Worm (Caenorhabditis elegans): ENCODE data around the gene F54C9.11.

The F54C9.11 gene

DNA sequence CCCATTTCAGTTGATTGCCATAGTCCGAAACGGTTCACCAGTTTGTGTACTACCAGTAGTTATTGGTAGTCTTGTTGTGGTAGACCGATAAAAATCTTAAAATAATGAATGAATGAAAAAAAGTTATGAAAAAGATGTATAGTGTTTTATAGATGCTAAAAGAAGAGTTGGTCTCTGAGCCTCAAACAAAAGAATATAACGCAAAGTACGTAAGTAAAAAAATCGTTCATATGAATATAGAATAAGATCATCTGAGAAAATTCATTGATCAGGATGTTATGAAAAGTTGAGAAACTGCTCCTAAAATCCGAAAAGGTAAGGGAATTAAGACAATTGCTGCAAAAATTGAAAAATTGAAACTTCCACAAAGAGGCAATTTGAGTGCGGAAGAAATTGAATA is 32.6 kb upstream of the F54C9.11 start, which contains the start of gene chhy-1:
Gene chhy-1, minus strand, starts transcription at position 101 of the 400 bp plus-strand sequence.
- TF ChIP-seq tab-1 (GFP tag; IDR thresholded peaks at IDR 0.05) (no peak), flt-1 (GFP tag; IDR thresholded peaks at IDR 0.05) (no peak), ref-1 (GFP tag; conservative IDR thresholded peaks at IDR 0.05) (no peak), ztf-29 (GFP tag; IDR thresholded peaks at IDR 0.05) (no peak), T22C8.4 (GFP tag; IDR thresholded peaks at IDR 0.05) (no peak), klf-2 (GFP tag; conservative IDR thresholded peaks at IDR 0.05) (no peak), med-1 (GFP tag; optimal IDR thresholded peaks at IDR 0.05; ENCODE audit: insufficient read depth) (no peak), cog-1 (tag; optimal IDR thresholded peaks at IDR 0.05) (no peak), ztf-23 (GFP tag; IDR thresholded peaks at IDR 0.05) (no peak)

DNA sequence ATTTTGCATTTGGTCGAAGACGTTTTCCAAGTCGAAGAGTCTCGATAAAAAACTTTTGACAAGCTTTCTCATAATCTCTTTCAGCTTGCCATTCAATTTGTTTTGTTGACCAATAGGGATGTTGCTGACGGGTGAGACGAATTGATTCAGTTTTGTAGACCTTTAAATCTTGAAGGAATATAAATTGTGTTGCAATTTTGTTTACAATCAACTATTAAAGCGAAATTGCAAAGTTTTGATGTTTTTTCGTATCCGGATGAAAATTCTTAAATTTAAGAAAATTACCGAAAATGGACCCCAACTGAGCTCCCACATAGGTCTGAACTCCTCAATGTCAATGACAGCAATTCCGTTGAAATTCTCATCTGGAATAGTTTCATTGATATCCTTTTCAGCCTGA is 31.3 kb upstream of the F54C9.11 start:
- TF ChIP-seq ref-1 (GFP tag; conservative IDR thresholded peaks at IDR 0.05) (no peak), tab-1 (GFP tag; IDR thresholded peaks at IDR 0.05) (no peak), T22C8.4 (GFP tag; IDR thresholded peaks at IDR 0.05) (no peak), med-1 (GFP tag; optimal IDR thresholded peaks at IDR 0.05; ENCODE audit: insufficient read depth) (no peak), flt-1 (GFP tag; IDR thresholded peaks at IDR 0.05) (no peak), klf-2 (GFP tag; conservative IDR thresholded peaks at IDR 0.05) (no peak), ztf-29 (GFP tag; IDR thresholded peaks at IDR 0.05) (no peak), ztf-23 (GFP tag; IDR thresholded peaks at IDR 0.05) (no peak), cog-1 (tag; optimal IDR thresholded peaks at IDR 0.05) (no peak)

DNA sequence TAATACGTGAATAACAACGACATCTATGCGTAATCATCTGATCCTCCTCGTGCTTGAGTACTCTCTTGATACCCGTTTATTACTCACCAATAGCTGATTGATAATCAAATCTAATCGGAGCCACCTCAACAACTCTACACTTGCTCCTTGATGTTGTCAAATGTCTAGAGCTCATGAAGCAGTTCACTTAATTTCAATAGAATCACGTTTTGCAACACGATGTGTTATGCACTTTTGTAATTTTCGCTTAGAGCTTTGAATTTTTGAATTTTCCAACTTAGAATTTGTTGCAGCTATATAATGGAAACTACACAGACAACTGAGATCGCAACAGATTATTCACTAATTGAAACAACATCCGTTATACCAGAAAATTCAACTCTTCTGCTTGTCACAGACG is 27.6 kb upstream of the F54C9.11 start, which contains the start of gene T22C8.1:
Gene T22C8.1, plus strand, starts transcription at position 301 of the 400 bp plus-strand sequence.
- TF ChIP-seq tab-1 (GFP tag; IDR thresholded peaks at IDR 0.05) (no peak), T22C8.4 (GFP tag; IDR thresholded peaks at IDR 0.05) (no peak), ztf-29 (GFP tag; IDR thresholded peaks at IDR 0.05) (no peak), ref-1 (GFP tag; conservative IDR thresholded peaks at IDR 0.05) (no peak), med-1 (GFP tag; optimal IDR thresholded peaks at IDR 0.05; ENCODE audit: insufficient read depth) (no peak), klf-2 (GFP tag; conservative IDR thresholded peaks at IDR 0.05) (no peak), cog-1 (tag; optimal IDR thresholded peaks at IDR 0.05) (no peak), flt-1 (GFP tag; IDR thresholded peaks at IDR 0.05) (no peak), ztf-23 (GFP tag; IDR thresholded peaks at IDR 0.05) (no peak)

DNA sequence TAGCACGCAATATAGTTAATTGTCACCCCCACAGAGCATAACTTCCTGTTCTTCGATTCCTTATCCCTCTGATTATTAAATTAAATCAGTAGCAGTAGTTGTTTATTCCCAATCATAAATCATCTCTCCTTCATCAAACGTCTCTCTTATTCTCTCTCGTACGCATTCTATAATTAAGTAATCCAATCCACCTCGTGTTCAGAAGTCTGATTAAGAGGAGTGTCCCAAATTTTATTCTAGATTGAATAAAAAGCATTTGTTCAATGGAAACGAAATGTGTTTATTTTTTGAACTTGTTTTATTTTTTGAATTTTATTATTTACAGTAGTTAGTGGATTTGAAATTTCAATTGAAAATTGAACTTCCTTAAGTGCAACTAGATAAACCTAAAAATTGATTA is 26.4 kb upstream of the F54C9.11 start:
- TF ChIP-seq med-1 (GFP tag; optimal IDR thresholded peaks at IDR 0.05; ENCODE audit: insufficient read depth) (no peak), T22C8.4 (GFP tag; IDR thresholded peaks at IDR 0.05) (no peak), cog-1 (tag; optimal IDR thresholded peaks at IDR 0.05) (no peak), ztf-29 (GFP tag; IDR thresholded peaks at IDR 0.05) (no peak), flt-1 (GFP tag; IDR thresholded peaks at IDR 0.05) (no peak)

DNA sequence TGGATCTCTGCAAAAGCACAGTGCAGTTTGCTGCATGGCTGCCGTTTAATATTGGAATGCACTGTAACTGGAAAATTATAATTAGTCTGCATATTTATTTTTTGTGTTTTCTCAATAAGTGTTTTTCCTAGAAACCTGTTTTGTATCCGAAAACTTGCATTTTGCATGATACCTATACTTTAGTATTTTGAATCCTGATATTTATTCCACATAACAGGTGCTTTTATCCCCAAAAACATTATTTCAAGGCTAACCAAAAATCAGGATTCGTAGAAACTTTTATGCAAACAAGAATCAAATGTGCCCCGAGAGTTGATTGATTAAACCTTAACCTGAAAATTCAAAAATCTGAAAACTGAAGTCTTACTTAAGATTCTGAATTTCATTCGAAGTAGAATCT is 25.7 kb upstream of the F54C9.11 start:
- TF ChIP-seq T22C8.4 (GFP tag; IDR thresholded peaks at IDR 0.05) = no peak
- no peak for TF ChIP-seq klf-2 (GFP tag; conservative IDR thresholded peaks at IDR 0.05)
- no peak for TF ChIP-seq cog-1 (tag; optimal IDR thresholded peaks at IDR 0.05)
- TF ChIP-seq tab-1 (GFP tag; IDR thresholded peaks at IDR 0.05) = no peak
- TF ChIP-seq flt-1 (GFP tag; IDR thresholded peaks at IDR 0.05) = no peak
- TF ChIP-seq ztf-23 (GFP tag; IDR thresholded peaks at IDR 0.05) = no peak
- TF ChIP-seq ztf-29 (GFP tag; IDR thresholded peaks at IDR 0.05) = no peak
- no peak for TF ChIP-seq med-1 (GFP tag; optimal IDR thresholded peaks at IDR 0.05; ENCODE audit: insufficient read depth)
- no peak for TF ChIP-seq ref-1 (GFP tag; conservative IDR thresholded peaks at IDR 0.05)

DNA sequence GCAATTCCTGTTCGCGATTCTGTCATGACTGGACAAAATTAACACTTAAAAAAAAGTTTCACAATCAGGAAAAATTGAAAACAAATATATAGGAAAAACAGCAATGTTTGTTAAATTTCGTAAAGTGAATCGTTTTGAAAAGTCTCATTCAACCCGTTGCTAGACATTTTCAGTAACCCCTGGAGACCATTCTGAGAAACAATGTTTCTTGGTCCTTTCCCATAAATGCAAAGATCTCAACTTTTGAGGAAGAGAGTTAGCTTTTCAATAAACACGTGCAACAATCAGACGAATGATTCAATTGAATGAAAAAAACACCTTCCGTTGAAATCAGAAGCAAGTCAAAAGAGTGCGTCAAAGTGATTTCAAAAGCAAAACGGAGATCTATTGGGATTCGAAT is 25.2 kb upstream of the F54C9.11 start, which contains the start of gene F28C6.9:
Gene F28C6.9, minus strand, starts transcription at position 101 of the 400 bp plus-strand sequence.
- TF ChIP-seq flt-1 (GFP tag; IDR thresholded peaks at IDR 0.05) (no peak), T22C8.4 (GFP tag; IDR thresholded peaks at IDR 0.05) (no peak), med-1 (GFP tag; optimal IDR thresholded peaks at IDR 0.05; ENCODE audit: insufficient read depth) (no peak), ztf-29 (GFP tag; IDR thresholded peaks at IDR 0.05) (no peak), tab-1 (GFP tag; IDR thresholded peaks at IDR 0.05) (no peak), klf-2 (GFP tag; conservative IDR thresholded peaks at IDR 0.05) (no peak)

DNA sequence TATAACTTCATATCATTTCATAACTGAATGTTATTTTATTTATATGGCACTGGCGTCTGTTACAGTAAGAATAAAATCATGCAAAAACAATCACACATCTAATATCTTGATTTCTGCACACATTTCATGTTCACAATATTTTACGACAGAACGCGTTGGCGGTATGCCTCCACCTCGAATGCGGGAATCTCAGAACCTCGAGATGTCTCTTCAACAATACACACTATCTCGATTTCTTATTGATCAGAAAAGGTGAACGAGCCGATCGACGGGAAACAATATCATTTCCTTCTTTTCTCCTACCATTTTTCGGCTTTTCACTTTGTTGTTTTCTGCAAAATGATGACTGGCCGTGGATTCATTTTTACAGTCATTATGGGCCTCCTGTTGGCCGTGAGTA is 22.8 kb upstream of the F54C9.11 start, which contains the start of gene F28C6.10:
Gene F28C6.10, plus strand, starts transcription at position 301 of the 400 bp plus-strand sequence.
- TF ChIP-seq med-1 (GFP tag; optimal IDR thresholded peaks at IDR 0.05; ENCODE audit: insufficient read depth) = no peak
- TF ChIP-seq ztf-29 (GFP tag; IDR thresholded peaks at IDR 0.05) = no peak
- TF ChIP-seq T22C8.4 (GFP tag; IDR thresholded peaks at IDR 0.05) = no peak
- no peak for TF ChIP-seq klf-2 (GFP tag; conservative IDR thresholded peaks at IDR 0.05)

DNA sequence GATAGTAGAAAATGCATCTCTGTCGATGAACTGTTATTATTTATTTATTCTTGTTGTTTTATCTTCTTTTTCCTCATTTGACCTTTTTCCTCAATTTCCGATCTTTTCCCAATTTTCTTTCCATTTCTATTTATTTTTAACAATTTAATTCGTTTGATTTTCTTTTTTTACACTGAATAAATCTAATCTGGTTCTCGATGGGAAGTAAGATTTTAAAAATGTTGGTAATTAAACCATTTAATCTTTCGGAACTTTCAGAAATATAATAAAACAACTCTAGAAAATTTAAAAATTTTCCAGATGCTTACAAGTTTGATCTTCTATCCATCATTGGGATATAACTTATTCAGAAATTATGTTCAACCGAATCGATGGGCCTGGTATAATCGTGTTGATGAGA is 21.7 kb upstream of the F54C9.11 start, which contains the start of gene F28C6.8:
Gene F28C6.8, plus strand, starts transcription at position 301 of the 400 bp plus-strand sequence.
- TF ChIP-seq cog-1 (tag; optimal IDR thresholded peaks at IDR 0.05) (no peak), T22C8.4 (GFP tag; IDR thresholded peaks at IDR 0.05) (no peak), med-1 (GFP tag; optimal IDR thresholded peaks at IDR 0.05; ENCODE audit: insufficient read depth) (no peak), ref-1 (GFP tag; conservative IDR thresholded peaks at IDR 0.05) (no peak), ztf-23 (GFP tag; IDR thresholded peaks at IDR 0.05) (no peak), ztf-29 (GFP tag; IDR thresholded peaks at IDR 0.05) (no peak), flt-1 (GFP tag; IDR thresholded peaks at IDR 0.05) (no peak), klf-2 (GFP tag; conservative IDR thresholded peaks at IDR 0.05) (no peak)

DNA sequence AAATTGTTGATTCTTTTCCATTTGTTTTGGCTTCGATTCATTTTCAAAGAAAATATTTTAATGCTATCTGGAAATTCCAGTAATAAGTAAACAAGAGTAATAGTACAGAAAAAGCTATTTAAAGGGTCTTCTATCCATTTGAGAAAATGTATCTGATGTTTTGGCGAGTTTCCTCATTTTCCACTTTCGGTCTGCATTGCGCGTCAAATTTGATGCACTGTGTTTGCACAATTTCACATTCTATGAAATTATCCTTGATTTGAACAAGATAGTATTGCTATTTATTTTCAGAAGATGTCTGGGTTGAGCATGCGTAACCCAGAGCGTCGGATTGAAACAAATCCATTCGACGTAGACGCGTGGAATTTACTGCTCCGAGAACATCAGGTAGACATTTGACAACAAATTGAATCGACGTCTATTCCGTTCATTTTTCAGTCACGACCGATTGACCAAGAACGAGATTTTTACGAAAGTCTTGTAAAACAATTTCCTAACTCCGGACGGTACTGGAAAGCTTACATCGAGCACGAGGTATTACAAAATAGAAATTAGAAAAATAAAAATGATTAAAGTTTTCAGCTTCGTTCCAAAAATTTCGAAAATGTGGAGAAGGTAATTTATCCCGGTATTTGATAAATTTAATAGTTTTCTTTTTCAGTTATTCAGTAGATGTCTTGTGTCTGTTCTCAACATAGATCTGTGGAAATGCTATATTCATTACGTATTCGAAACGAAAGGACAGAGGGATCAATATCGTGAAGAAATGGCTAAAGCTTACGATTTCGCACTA is 18.9 kb upstream of the F54C9.11 start, which contains the start of gene suf-1:
Gene suf-1, plus strand, starts transcription at position 280 of the 793 bp plus-strand sequence.
- no peak for TF ChIP-seq cog-1 (tag; optimal IDR thresholded peaks at IDR 0.05)
- TF ChIP-seq ztf-29 (GFP tag; IDR thresholded peaks at IDR 0.05) = no peak
- TF ChIP-seq flt-1 (GFP tag; IDR thresholded peaks at IDR 0.05) = no peak
- TF ChIP-seq T22C8.4 (GFP tag; IDR thresholded peaks at IDR 0.05) = no peak
- TF ChIP-seq ztf-23 (GFP tag; IDR thresholded peaks at IDR 0.05) = no peak
- TF ChIP-seq tab-1 (GFP tag; IDR thresholded peaks at IDR 0.05) = no peak

Data from whole organism, midembryonic.